Fruit fly (Drosophila melanogaster): ENCODE results near the gene CG34293.
A peak's percentile ranks its signal among the peaks of the same experiment; 100 is the strongest.

- TF ChIP-seq svp (GFP tag) (peak; percentile 91), Gug (GFP tag; IDR thresholded peaks at IDR 0.05) (peak; percentile 67), Ets96B (tag; optimal IDR thresholded peaks at IDR 0.05) (peak; percentile 66), CG9139 (GFP tag; optimal IDR thresholded peaks at IDR 0.05) (no peak), Eip78C (GFP tag) (peak; percentile 94), OdsH (GFP tag; optimal IDR thresholded peaks at IDR 0.05) (peak; percentile 80), Eip93F (GFP tag; optimal IDR thresholded peaks at IDR 0.05) (peak; percentile 9), Hr39 (GFP tag; optimal IDR thresholded peaks at IDR 0.05) (peak; percentile 82), Lpt (GFP tag; optimal IDR thresholded peaks at IDR 0.05) (peak; percentile 40), esn (GFP tag; optimal IDR thresholded peaks at IDR 0.05) (peak; percentile 83), achi (GFP tag; optimal IDR thresholded peaks at IDR 0.05) (peak; percentile 68), net (GFP tag; optimal IDR thresholded peaks at IDR 0.05) (peak; percentile 77), Blimp-1 (GFP tag; optimal IDR thresholded peaks at IDR 0.05) (peak; percentile 22), ss (GFP tag; optimal IDR thresholded peaks at IDR 0.05) (peak; percentile 5 to 68)
Observed at dm6 chr3R:27129580-27130385, 35.6 kb downstream of the CG34293 start.

All from whole organism, prepupa.